Fruit fly (Drosophila melanogaster) whole organism, pupa: ENCODE results near the gene CG14174.

Source experiments
- CG10348 ChIP-seq: fragments of 200-800 bp; sonication (Bioruptor generic); IDR thresholded peaks from 2 replicates; pipeline ENCODE4 v1.3.6; 2022; ENCODE audit warnings: missing biosample characterization, missing genetic modification characterization
- CG12605 ChIP-seq: fragments of 200-800 bp; sonication (Bioruptor generic); IDR thresholded peaks from 2 replicates; pipeline ENCODE4 v1.3.6; 2022; ENCODE audit warnings: missing biosample characterization, missing genetic modification characterization
- CG13204 ChIP-seq: fragments of 200-800 bp; sonication (Bioruptor generic); optimal IDR thresholded peaks from 2 replicates; lab custom pipeline; 2018; ENCODE audit warnings: missing biosample characterization, mild to moderate bottlenecking, missing genetic modification characterization, moderate library complexity
- CG14655 ChIP-seq: fragments of 200-800 bp; sonication (Bioruptor generic); optimal IDR thresholded peaks from 3 replicates; lab custom pipeline; 2017; ENCODE audit warnings: mild to moderate bottlenecking, missing biosample characterization, missing genetic modification reagents, missing genetic modification characterization
- CG15710 ChIP-seq: fragments of 200-800 bp; sonication (Bioruptor generic); optimal IDR thresholded peaks from 2 replicates; lab custom pipeline; 2018; ENCODE audit warnings: missing biosample characterization, mild to moderate bottlenecking, missing genetic modification characterization, moderate library complexity
- CG17806 ChIP-seq: fragments of 200-800 bp; sonication (Bioruptor generic); optimal IDR thresholded peaks from 2 replicates; lab custom pipeline; 2018; ENCODE audit warnings: missing biosample characterization, mild to moderate bottlenecking, missing genetic modification characterization, moderate library complexity
- CG32121 ChIP-seq: fragments of 200-800 bp; sonication (Bioruptor generic); IDR thresholded peaks from 2 replicates; pipeline ENCODE4 v1.3.6; 2022; ENCODE audit warnings: missing biosample characterization, missing genetic modification characterization
- CG34367 ChIP-seq: fragments of 200-800 bp; sonication (Bioruptor generic); optimal IDR thresholded peaks from 2 replicates; lab custom pipeline; 2018; ENCODE audit warnings: missing biosample characterization, mild to moderate bottlenecking, missing genetic modification characterization
- CG4496 ChIP-seq: fragments of 200-800 bp; sonication (Bioruptor generic); IDR thresholded peaks from 3 replicates; pipeline ENCODE4 v1.3.6; 2022; ENCODE audit warnings: missing biosample characterization, missing genetic modification characterization
- CG8159 ChIP-seq: fragments of 200-800 bp; sonication (Bioruptor generic); optimal IDR thresholded peaks from 3 replicates; lab custom pipeline; 2018; ENCODE audit warnings: missing biosample characterization, mild to moderate bottlenecking, missing genetic modification characterization, moderate library complexity
- CG8301 ChIP-seq: fragments of 200-800 bp; sonication (Bioruptor generic); optimal IDR thresholded peaks from 2 replicates; lab custom pipeline; 2018; ENCODE audit warnings: missing biosample characterization, mild to moderate bottlenecking, missing genetic modification characterization
- CG9948 ChIP-seq: fragments of 200-800 bp; sonication (Bioruptor generic); optimal IDR thresholded peaks from 2 replicates; lab custom pipeline; 2018; ENCODE audit warnings: missing biosample characterization, mild to moderate bottlenecking, missing genetic modification characterization, moderate library complexity
- D1 ChIP-seq: fragments of 200-800 bp; sonication (Bioruptor generic); optimal IDR thresholded peaks from 2 replicates; lab custom pipeline; 2018; ENCODE audit warnings: missing biosample characterization, mild to moderate bottlenecking, missing genetic modification characterization, moderate library complexity
- EcR ChIP-seq: fragments of 200-800 bp; sonication (Bioruptor generic); optimal IDR thresholded peaks from 3 replicates; lab custom pipeline; 2019; ENCODE audit warnings: missing biosample characterization, missing genetic modification characterization, mild to moderate bottlenecking, moderate library complexity, missing genetic modification reagents
- Ets98B ChIP-seq: fragments of 200-800 bp; sonication (Bioruptor generic); IDR thresholded peaks from 2 replicates; pipeline ENCODE4 v1.3.6; 2022; ENCODE audit warnings: missing biosample characterization, missing genetic modification characterization
- Pif1A ChIP-seq: fragments of 200-800 bp; sonication (Bioruptor generic); optimal IDR thresholded peaks from 3 replicates; lab custom pipeline; 2016; ENCODE audit warnings: missing biosample characterization, missing genetic modification characterization
- Pif1B ChIP-seq: fragments of 200-800 bp; sonication (Bioruptor generic); optimal IDR thresholded peaks from 3 replicates; lab custom pipeline; 2016; ENCODE audit warnings: missing biosample characterization, missing genetic modification characterization
- Snoo ChIP-seq: fragments of 200-800 bp; sonication (Bioruptor generic); optimal IDR thresholded peaks from 3 replicates; lab custom pipeline; 2017; ENCODE audit warnings: missing biosample characterization, mild to moderate bottlenecking, missing genetic modification characterization, inconsistent platforms
- fd96Ca ChIP-seq: fragments of 200-800 bp; sonication (Bioruptor generic); IDR thresholded peaks from 3 replicates; pipeline ENCODE4 v1.3.6; 2022; ENCODE audit warnings: missing biosample characterization, missing genetic modification characterization
- gl ChIP-seq: fragments of 200-800 bp; sonication (Bioruptor generic); optimal IDR thresholded peaks from 2 replicates; lab custom pipeline; 2018; ENCODE audit warnings: missing biosample characterization, mild to moderate bottlenecking, missing genetic modification characterization
- rn ChIP-seq: fragments of 200-800 bp; sonication (Bioruptor generic); IDR thresholded peaks from 2 replicates; pipeline ENCODE4 v1.3.6; 2022; ENCODE audit warnings: missing biosample characterization, missing genetic modification characterization

The CG14174 gene

DNA sequence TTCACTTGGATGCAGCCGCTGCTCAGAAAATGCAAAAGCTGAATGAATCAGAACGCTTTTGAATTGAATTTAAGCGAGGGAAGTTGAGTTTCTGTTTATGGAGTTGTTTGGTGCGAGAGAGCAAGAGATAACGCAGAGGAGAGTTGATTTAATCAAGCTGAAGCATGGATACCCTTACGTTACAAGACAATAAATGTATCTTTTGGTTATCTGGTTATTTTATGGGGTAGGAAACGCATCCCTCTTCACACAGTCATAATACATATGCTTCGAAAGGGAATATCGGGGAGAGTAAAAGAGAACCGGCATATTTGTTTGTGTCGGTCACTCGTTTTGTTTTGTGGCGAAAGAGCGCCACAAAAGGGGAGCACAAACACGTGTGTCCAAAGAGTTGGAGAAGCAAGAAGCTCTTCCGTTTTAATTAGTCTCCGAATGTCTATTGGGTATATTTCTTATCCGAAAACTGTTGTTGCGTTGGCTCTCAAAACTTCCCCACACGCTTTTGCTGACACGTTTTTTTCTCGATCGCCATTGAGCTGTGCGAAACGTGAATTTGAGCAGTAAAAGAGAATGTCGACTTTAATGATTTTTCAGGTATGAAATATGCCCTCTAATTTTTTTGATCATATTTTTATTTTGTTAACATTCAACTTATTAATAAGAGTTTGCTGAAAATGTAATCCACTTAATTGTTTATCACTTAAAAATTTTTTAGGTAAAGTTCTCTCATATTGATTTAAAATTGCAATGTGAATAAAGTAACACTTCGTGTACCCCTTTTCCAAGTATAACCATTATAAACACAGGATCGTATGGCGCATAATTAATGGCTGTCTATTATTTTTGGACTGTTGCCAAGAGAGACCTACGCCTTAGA, 22.2 kb upstream of the CG14174 start, which contains the start of gene Prps:
Gene Prps (minus strand): TSS at position 51 of the 877 bp plus-strand sequence.
- TF ChIP-seq CG17806 (tag; lab: Kevin White, UChicago) (peak; percentile 83), CG14655 (GFP tag; lab: Kevin White, UChicago) (no peak), CG15710 (peak; percentile 70), CG32121 (GFP tag; lab: Robert Waterston, UW) (peak; percentile 80), CG9948 (peak; percentile 67), fd96Ca (GFP tag; lab: Robert Waterston, UW) (peak; percentile 93), CG34367 (tag; lab: Kevin White, UChicago) (peak; percentile 64), CG8159 (peak; percentile 79), EcR (peak; percentile 52), Ets98B (GFP tag; lab: Robert Waterston, UW) (peak; percentile 96), rn (GFP tag; lab: Robert Waterston, UW) (peak; percentile 81), CG8301 (tag; lab: Kevin White, UChicago) (peak; percentile 82), gl (peak; percentile 79), Snoo (tag; lab: Kevin White, UChicago) (peak; percentile 85), CG13204 (no peak), CG4496 (GFP tag; lab: Robert Waterston, UW) (peak; percentile 93), D1 (tag; lab: Kevin White, UChicago) (no peak), Pif1A (peak; percentile 89), CG12605 (GFP tag; lab: Robert Waterston, UW) (peak; percentile 87), Pif1B (peak; percentile 87), CG10348 (no peak)

DNA sequence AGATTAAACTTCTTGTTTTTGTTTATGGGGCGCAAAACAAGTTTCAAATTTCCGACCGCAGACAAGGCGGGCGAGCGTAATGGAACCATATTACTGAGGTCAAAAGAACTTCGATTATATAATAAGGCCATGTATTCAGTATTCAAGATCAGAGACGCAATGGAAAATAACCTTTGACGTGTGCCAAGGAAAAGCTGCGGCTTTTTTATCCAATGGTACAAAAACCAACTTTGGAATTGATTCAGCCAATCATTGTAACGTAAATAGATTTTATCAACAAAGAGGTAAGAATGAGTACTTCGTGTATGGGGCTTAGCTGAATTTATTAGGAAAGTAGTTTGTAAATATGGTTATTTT, 21.6 kb upstream of the CG14174 start:
- TF ChIP-seq CG32121 (GFP tag; lab: Robert Waterston, UW): no peak
- no peak for TF ChIP-seq Pif1A
- no peak for TF ChIP-seq CG34367 (tag; lab: Kevin White, UChicago)
- no peak for TF ChIP-seq CG17806 (tag; lab: Kevin White, UChicago)
- TF ChIP-seq CG15710: no peak
- no peak for TF ChIP-seq EcR
- TF ChIP-seq Pif1B: no peak
- TF ChIP-seq CG12605 (GFP tag; lab: Robert Waterston, UW): no peak
- no peak for TF ChIP-seq gl
- no peak for TF ChIP-seq fd96Ca (GFP tag; lab: Robert Waterston, UW)
- no peak for TF ChIP-seq CG9948
- TF ChIP-seq CG4496 (GFP tag; lab: Robert Waterston, UW): no peak
- TF ChIP-seq CG8301 (tag; lab: Kevin White, UChicago): no peak
- TF ChIP-seq Snoo (tag; lab: Kevin White, UChicago): no peak
- no peak for TF ChIP-seq CG13204
- TF ChIP-seq rn (GFP tag; lab: Robert Waterston, UW): no peak
- no peak for TF ChIP-seq Ets98B (GFP tag; lab: Robert Waterston, UW)
- no peak for TF ChIP-seq CG10348
- TF ChIP-seq D1 (tag; lab: Kevin White, UChicago): no peak

DNA sequence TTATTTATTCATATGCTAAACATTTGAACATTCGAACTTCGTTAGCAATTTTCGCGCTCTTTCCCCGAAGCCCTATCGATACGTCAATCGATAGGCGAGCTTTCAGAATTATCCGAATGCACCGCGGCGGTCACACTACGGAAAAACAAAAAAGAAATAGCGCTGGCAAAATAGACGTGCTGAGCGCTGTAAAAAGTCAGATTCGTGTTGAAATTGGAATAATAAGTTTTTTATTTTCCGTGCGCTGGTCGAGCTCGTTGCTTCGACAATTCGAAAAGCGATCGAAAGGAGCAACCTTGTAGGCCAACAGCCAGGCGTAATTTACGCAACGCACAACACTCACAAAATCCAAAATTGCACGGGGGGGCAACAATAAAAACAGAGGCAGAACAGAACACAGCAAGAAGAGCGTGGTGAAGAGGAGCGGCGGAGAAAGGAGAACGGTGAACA, 20.9 kb upstream of the CG14174 start, which contains the start of gene Ubc4:
Gene Ubc4 (plus strand): TSS at position 144 of the 450 bp plus-strand sequence.
- peak; percentile 39 for TF ChIP-seq Ets98B (GFP tag; lab: Robert Waterston, UW)
- TF ChIP-seq CG8159: peak; percentile 2
- peak; percentile 12; the same call in 1 of the 3 replicates for TF ChIP-seq CG4496 (GFP tag; lab: Robert Waterston, UW)
- peak; percentile 8 for TF ChIP-seq Snoo (tag; lab: Kevin White, UChicago)
- peak; percentile 26 for TF ChIP-seq EcR
- no peak for TF ChIP-seq rn (GFP tag; lab: Robert Waterston, UW)
- peak; percentile 7 for TF ChIP-seq CG15710
- no peak for TF ChIP-seq CG34367 (tag; lab: Kevin White, UChicago)
- TF ChIP-seq gl: peak; percentile 40
- TF ChIP-seq Pif1B: no peak
- TF ChIP-seq CG32121 (GFP tag; lab: Robert Waterston, UW): 0 out of 2 replicates have a peak, but pooled peaks have one; percentile 9
- TF ChIP-seq CG12605 (GFP tag; lab: Robert Waterston, UW): no peak
- TF ChIP-seq CG17806 (tag; lab: Kevin White, UChicago): peak; percentile 8
- TF ChIP-seq, all 21 proteins: peak for 9

DNA sequence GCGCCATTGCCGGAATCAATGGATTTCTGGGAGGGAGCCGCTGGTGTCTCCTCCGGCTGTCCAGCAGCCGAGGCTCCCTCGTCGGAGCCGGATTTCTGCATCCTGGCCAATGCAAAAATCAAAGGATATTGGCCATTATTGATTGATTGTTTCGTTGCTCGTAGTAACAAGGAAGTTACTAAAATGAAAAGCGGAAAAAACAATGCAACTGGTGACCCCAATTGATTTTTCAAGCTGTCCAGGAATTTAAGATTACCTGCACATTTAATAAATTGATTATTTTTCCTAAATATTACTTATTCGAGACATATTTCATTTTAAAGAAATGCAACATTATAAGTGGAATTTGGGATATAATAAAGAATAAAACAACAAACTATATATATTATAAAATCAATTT, 15.6 kb upstream of the CG14174 start, which contains the start of gene CG6761:
Gene CG6761 (minus strand): TSS at position 101 of the 400 bp plus-strand sequence.
- TF ChIP-seq CG15710 (no peak), CG14655 (GFP tag; lab: Kevin White, UChicago) (no peak), Pif1A (no peak), rn (GFP tag; lab: Robert Waterston, UW) (no peak), CG9948 (no peak), CG10348 (no peak), CG4496 (GFP tag; lab: Robert Waterston, UW) (no peak), Pif1B (no peak), Snoo (tag; lab: Kevin White, UChicago) (no peak), CG8301 (tag; lab: Kevin White, UChicago) (no peak), CG34367 (tag; lab: Kevin White, UChicago) (no peak), D1 (tag; lab: Kevin White, UChicago) (no peak), CG13204 (no peak), EcR (no peak)

DNA sequence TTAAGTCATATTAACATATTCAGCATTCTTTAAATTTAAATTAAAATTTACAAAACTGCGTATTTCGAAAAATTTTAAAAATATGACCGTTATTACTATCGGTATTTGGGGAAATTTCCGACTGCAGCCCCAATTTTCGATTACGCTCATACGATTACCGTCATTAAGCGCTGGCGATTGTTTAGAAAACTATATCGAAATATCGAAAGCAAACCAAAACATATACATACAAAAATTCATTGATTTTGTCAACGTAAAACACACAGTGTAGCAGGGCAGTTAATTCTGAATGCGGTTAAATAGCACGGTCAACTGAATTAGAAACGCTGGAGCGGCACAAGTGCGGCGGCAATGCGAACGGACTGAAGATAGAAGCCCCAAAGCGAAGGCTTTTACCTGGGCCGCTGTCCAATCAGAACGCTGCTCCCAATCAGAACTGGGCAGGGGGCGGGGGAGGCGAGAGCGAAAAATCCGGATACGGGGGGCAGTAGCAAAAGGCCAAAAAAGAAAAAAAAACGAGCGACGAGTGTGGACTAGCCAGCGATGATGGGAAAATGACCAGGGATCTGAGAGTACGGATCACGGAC, 14.9 kb upstream of the CG14174 start, which contains the start of gene CG16711:
Gene CG16711 (plus strand): TSS at position 170 of the 587 bp plus-strand sequence.
- no peak for TF ChIP-seq CG13204
- TF ChIP-seq D1 (tag; lab: Kevin White, UChicago): no peak
